Fruit fly (Drosophila melanogaster): ENCODE measurements around the gene CG31546.

CG31546 gene

dm6 chr3R:5672658-5673217 lies 37.3 kb upstream of the CG31546 start (continued):
- TF ChIP-seq CG9797 (GFP tag; optimal IDR thresholded peaks at IDR 0.05): peak; percentile 30
- TF ChIP-seq CG12219 (GFP tag; optimal IDR thresholded peaks at IDR 0.05): peak; percentile 77
- peak; percentile 66 for TF ChIP-seq ara (GFP tag; IDR thresholded peaks at IDR 0.05)
- peak; percentile 86 for TF ChIP-seq crol (GFP tag; IDR thresholded peaks at IDR 0.05)
- no peak for TF ChIP-seq aop (GFP tag; IDR thresholded peaks at IDR 0.05)
- peak; percentile 63 for TF ChIP-seq ewg (GFP tag; optimal IDR thresholded peaks at IDR 0.05)
- TF ChIP-seq disco-r (GFP tag; optimal IDR thresholded peaks at IDR 0.05): peak; percentile 25
- 0 out of 2 replicates have a peak, but pooled peaks have one; percentile 16 for TF ChIP-seq Taf1 (GFP tag; IDR thresholded peaks at IDR 0.05)
- TF ChIP-seq HLH4C (GFP tag; IDR thresholded peaks at IDR 0.05; ENCODE audit: partially characterized antibody): no peak
- TF ChIP-seq D19B (GFP tag; optimal IDR thresholded peaks at IDR 0.05): peak; percentile 40
- TF ChIP-seq az2 (GFP tag; optimal IDR thresholded peaks at IDR 0.05): no peak
- no peak for TF ChIP-seq jumu (GFP tag; optimal IDR thresholded peaks at IDR 0.05)
- no peak for TF ChIP-seq h (optimal IDR thresholded peaks at IDR 0.05)
- peak; percentile 86 for TF ChIP-seq Hmr (GFP tag; optimal IDR thresholded peaks at IDR 0.05)
- no peak for TF ChIP-seq Sin3A (optimal IDR thresholded peaks at IDR 0.05)
- peak; percentile 93 for TF ChIP-seq Fer1 (GFP tag; optimal IDR thresholded peaks at IDR 0.05)
- no peak for TF ChIP-seq CG6791 (GFP tag; IDR thresholded peaks at IDR 0.05; ENCODE audit: partially characterized antibody)
- TF ChIP-seq btn (GFP tag; optimal IDR thresholded peaks at IDR 0.05): peak; percentile 57
- TF ChIP-seq CG7987 (GFP tag; optimal IDR thresholded peaks at IDR 0.05): peak; percentile 97
- peak; percentile 71 for TF ChIP-seq ftz-f1 (GFP tag; optimal IDR thresholded peaks at IDR 0.05)
- TF ChIP-seq Opbp (GFP tag; IDR thresholded peaks at IDR 0.05; ENCODE audit: partially characterized antibody): no peak
- TF ChIP-seq fd64A (GFP tag; optimal IDR thresholded peaks at IDR 0.05): peak; percentile 96
- peak; percentile 16; the same call in 1 of the 2 replicates for TF ChIP-seq CG4730 (GFP tag; IDR thresholded peaks at IDR 0.05)
- TF ChIP-seq CG3163 (GFP tag; optimal IDR thresholded peaks at IDR 0.05): peak; percentile 44
- peak; percentile 95 for TF ChIP-seq MTF-1 (GFP tag; optimal IDR thresholded peaks at IDR 0.05; ENCODE audit: borderline replicate concordance)
- TF ChIP-seq cwo (GFP tag; optimal IDR thresholded peaks at IDR 0.05): peak; percentile 95
- peak; percentile 94 for TF ChIP-seq CG15601 (tag; optimal IDR thresholded peaks at IDR 0.05)
- no peak for TF ChIP-seq CG16815 (GFP tag; optimal IDR thresholded peaks at IDR 0.05)
- TF ChIP-seq CG3838 (GFP tag; optimal IDR thresholded peaks at IDR 0.05): peak; percentile 27
- TF ChIP-seq CG7839 (tag; optimal IDR thresholded peaks at IDR 0.05): no peak
- TF ChIP-seq zfh1 (GFP tag; IDR thresholded peaks at IDR 0.05): no peak
- TF ChIP-seq ro (GFP tag; IDR thresholded peaks at IDR 0.05): no peak
- TF ChIP-seq emc (GFP tag; optimal IDR thresholded peaks at IDR 0.05): no peak
- TF ChIP-seq ERR (GFP tag; optimal IDR thresholded peaks at IDR 0.05): peak; percentile 37
- peak; percentile 98 for TF ChIP-seq Med (GFP tag)
- TF ChIP-seq CG31365 (tag; optimal IDR thresholded peaks at IDR 0.05): peak; percentile 87
- peak; percentile 84 for TF ChIP-seq ac (GFP tag; optimal IDR thresholded peaks at IDR 0.05)
- peak; percentile 47 for TF ChIP-seq Hsf (GFP tag; optimal IDR thresholded peaks at IDR 0.05)
- 0 out of 2 replicates have a peak, but pooled peaks have one; percentile 39 for TF ChIP-seq bbx (GFP tag; IDR thresholded peaks at IDR 0.05; ENCODE audit: partially characterized antibody)
- TF ChIP-seq Optix (GFP tag; IDR thresholded peaks at IDR 0.05): peak; percentile 46; the same call in 1 of the 3 replicates
- TF ChIP-seq C15 (GFP tag; IDR thresholded peaks at IDR 0.05): no peak
- peak; percentile 63; the same call in 1 of the 2 replicates for TF ChIP-seq Rfx (GFP tag; IDR thresholded peaks at IDR 0.05)
- TF ChIP-seq CG6813 (GFP tag; optimal IDR thresholded peaks at IDR 0.05): peak; percentile 97
- no peak for TF ChIP-seq vfl (GFP tag; optimal IDR thresholded peaks at IDR 0.05)
- TF ChIP-seq Nf-YA (GFP tag; IDR thresholded peaks at IDR 0.05): peak; percentile 36; the same call in 1 of the 2 replicates
- TF ChIP-seq Tbp (GFP tag; optimal IDR thresholded peaks at IDR 0.05): no peak
- no peak for TF ChIP-seq CG10959 (GFP tag; IDR thresholded peaks at IDR 0.05)
- TF ChIP-seq prd (optimal IDR thresholded peaks at IDR 0.05): no peak
- peak; percentile 42; the same call in 2 of the 3 replicates for TF ChIP-seq prd (GFP tag; IDR thresholded peaks at IDR 0.05)
- TF ChIP-seq CG10209 (GFP tag; optimal IDR thresholded peaks at IDR 0.05): peak; percentile 78
- TF ChIP-seq CG31388 (GFP tag; optimal IDR thresholded peaks at IDR 0.05): no peak
